Worm (Caenorhabditis elegans) whole organism, late embryonic: ENCODE data around the gene H43I07.4.

Source experiments
- ceh-22 ChIP-seq: sonication (generic microtip); optimal IDR thresholded peaks from 2 replicates; lab custom pipeline; 2017; ENCODE audit warnings: missing biosample characterization, missing genetic modification characterization
- che-1 ChIP-seq: sonication (generic microtip); optimal IDR thresholded peaks from 2 replicates; lab custom pipeline; 2016; ENCODE audit warnings: mild to moderate bottlenecking, missing genetic modification characterization, missing compliant biosample characterization
- eyg-1 ChIP-seq: sonication (generic microtip); optimal IDR thresholded peaks from 2 replicates; lab custom pipeline; 2016; ENCODE audit warnings: missing genotype, missing genetic modification characterization, missing compliant biosample characterization
- pax-1 ChIP-seq: fragments of 150-350 bp; optimal IDR thresholded peaks from 2 replicates; lab custom pipeline; 2014; ENCODE audit warnings: missing biosample characterization, missing genetic modification characterization
- pha-4 ChIP-seq: fragments of 150-350 bp; optimal IDR thresholded peaks from 2 replicates; lab custom pipeline; 2018; ENCODE audit warnings: missing biosample characterization, missing genetic modification reagents, missing genetic modification characterization
- tbx-2 ChIP-seq: sonication (generic microtip); optimal IDR thresholded peaks from 2 replicates; lab custom pipeline; 2016; ENCODE audit warnings: missing genetic modification characterization, missing compliant biosample characterization
- tbx-7 ChIP-seq: sonication (generic microtip); optimal IDR thresholded peaks from 2 replicates; lab custom pipeline; 2016; ENCODE audit warnings: missing genotype, missing genetic modification characterization, missing compliant biosample characterization

ce11 chrV:4194587-4195211, 21.3 kb upstream of the H43I07.4 start, which contains the start of gene Y45G5AM.9:
- TF ChIP-seq tbx-7 (tag; lab: Kevin White, UChicago) = no peak
- TF ChIP-seq ceh-22 (tag; lab: Kevin White, UChicago) = no peak
- TF ChIP-seq che-1 (tag; lab: Kevin White, UChicago) = peak; percentile 18
- TF ChIP-seq tbx-2 (tag; lab: Kevin White, UChicago) = peak; percentile 81
- TF ChIP-seq pax-1 (tag; lab: Kevin White, UChicago) = no peak
- peak; percentile 42 for TF ChIP-seq eyg-1 (tag; lab: Kevin White, UChicago)
- no peak for TF ChIP-seq pha-4 (tag; lab: Kevin White, UChicago)
